Worm (Caenorhabditis elegans): Measurements from ENCODE around the gene C07H6.9.

DNA sequence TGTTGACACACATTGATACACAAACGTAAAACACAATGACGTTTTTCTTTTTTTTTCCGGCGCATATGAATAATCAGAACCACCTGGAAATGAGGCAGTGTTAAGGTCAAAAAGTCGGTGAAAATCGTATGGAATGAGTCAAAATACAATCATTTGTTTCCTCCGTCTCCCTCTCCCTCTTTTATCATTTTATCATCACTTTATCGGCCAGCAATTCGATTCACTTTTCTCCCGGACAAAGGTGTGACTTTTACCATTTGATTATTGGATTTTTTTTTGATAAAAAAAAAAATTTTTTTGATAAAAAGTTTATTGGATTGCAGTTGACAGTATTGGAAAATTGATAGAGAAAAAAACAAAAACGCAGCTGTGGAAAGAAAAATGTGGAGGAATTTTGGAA, 20.3 kb downstream of the C07H6.9 start:
- TF ChIP-seq ref-1 (GFP tag; conservative IDR thresholded peaks at IDR 0.05) = no peak
- TF ChIP-seq cog-1 (tag; optimal IDR thresholded peaks at IDR 0.05) = no peak
